Fruit fly (Drosophila melanogaster) whole organism, embryonic: ENCODE data around the gene aop.

ENCODE experiments used
- Adf1 ChIP-seq: fragments of 200-800 bp; sonication (Bioruptor generic); IDR thresholded peaks from 2 replicates; pipeline ENCODE4 v1.3.6; 2022; ENCODE audit warnings: missing biosample characterization, missing genetic modification characterization
- Antp ChIP-seq: fragments of 200-800 bp; sonication (Bioruptor generic); optimal IDR thresholded peaks from 3 replicates; lab custom pipeline; 2016; ENCODE audit warnings: missing biosample characterization, missing genetic modification characterization
- B-H2 ChIP-seq: fragments of 200-800 bp; sonication (Bioruptor generic); optimal IDR thresholded peaks from 2 replicates; lab custom pipeline; 2018; ENCODE audit warnings: missing biosample characterization, mild to moderate bottlenecking, missing genetic modification characterization
- Bdp1 ChIP-seq: fragments of 200-800 bp; sonication (Bioruptor generic); optimal IDR thresholded peaks from 3 replicates; lab custom pipeline; 2016; ENCODE audit warnings: missing biosample characterization, missing genetic modification characterization
- Bgb ChIP-seq: fragments of 200-800 bp; sonication (Bioruptor generic); IDR thresholded peaks from 2 replicates; pipeline ENCODE4 v1.3.6; 2022; ENCODE audit warnings: missing biosample characterization, missing genetic modification characterization; ENCODE audit not compliant: partially characterized antibody
- C15 ChIP-seq: fragments of 200-800 bp; sonication (Bioruptor generic); IDR thresholded peaks from 3 replicates; pipeline ENCODE4 v1.3.6; 2022; ENCODE audit warnings: missing biosample characterization, missing genetic modification characterization
- CG10462 ChIP-seq: fragments of 200-800 bp; sonication (Bioruptor generic); optimal IDR thresholded peaks from 2 replicates; lab custom pipeline; 2016; ENCODE audit warnings: missing biosample characterization, missing genetic modification characterization
- CG11398 ChIP-seq: fragments of 200-800 bp; sonication (Bioruptor generic); optimal IDR thresholded peaks from 2 replicates; lab custom pipeline; 2016; ENCODE audit warnings: missing biosample characterization, missing genetic modification characterization
- CG11456 ChIP-seq: fragments of 200-800 bp; sonication (Bioruptor generic); IDR thresholded peaks from 3 replicates; pipeline ENCODE4 v1.3.6; 2022; ENCODE audit warnings: missing biosample characterization, missing genetic modification characterization
- CG15269 ChIP-seq: fragments of 200-800 bp; sonication (Bioruptor generic); optimal IDR thresholded peaks from 2 replicates; lab custom pipeline; 2018; ENCODE audit warnings: missing biosample characterization, mild to moderate bottlenecking, missing genetic modification characterization, moderate library complexity
- CG15696 ChIP-seq: fragments of 200-800 bp; sonication (Bioruptor generic); optimal IDR thresholded peaks from 2 replicates; lab custom pipeline; 2019; ENCODE audit warnings: missing biosample characterization, mild to moderate bottlenecking, missing genetic modification characterization, moderate library complexity
- CG16813 ChIP-seq: fragments of 200-800 bp; sonication (Bioruptor generic); IDR thresholded peaks from 3 replicates; pipeline ENCODE4 v1.3.6; 2022; ENCODE audit warnings: missing biosample characterization, missing genetic modification characterization; ENCODE audit not compliant: partially characterized antibody
- CG17361 ChIP-seq: fragments of 200-800 bp; sonication (Bioruptor generic); IDR thresholded peaks from 3 replicates; pipeline ENCODE4 v1.3.6; 2022; ENCODE audit warnings: missing biosample characterization, missing genetic modification characterization
- CG18011 ChIP-seq: fragments of 200-800 bp; sonication (Bioruptor generic); optimal IDR thresholded peaks from 2 replicates; lab custom pipeline; 2017; ENCODE audit warnings: missing biosample characterization, missing genetic modification characterization, mild to moderate bottlenecking, moderate library complexity, missing genotype
- CG30403 ChIP-seq: fragments of 200-800 bp; sonication (Bioruptor generic); optimal IDR thresholded peaks from 3 replicates; lab custom pipeline; 2016; ENCODE audit warnings: missing biosample characterization, missing genetic modification characterization
- CG32772 ChIP-seq: fragments of 200-800 bp; sonication (Bioruptor generic); IDR thresholded peaks from 2 replicates; pipeline ENCODE4 v1.3.6; 2022; ENCODE audit warnings: missing biosample characterization, missing genetic modification characterization
- CG4404 ChIP-seq: fragments of 200-800 bp; sonication (Bioruptor generic); IDR thresholded peaks from 2 replicates; pipeline ENCODE4 v1.3.6; 2022; ENCODE audit warnings: missing biosample characterization, missing genetic modification characterization
- CG4730 ChIP-seq: fragments of 200-800 bp; sonication (Bioruptor generic); IDR thresholded peaks from 2 replicates; pipeline ENCODE4 v1.3.6; 2022; ENCODE audit warnings: missing biosample characterization, missing genetic modification characterization
- CG4820 ChIP-seq: fragments of 200-800 bp; sonication (Bioruptor generic); optimal IDR thresholded peaks from 3 replicates; lab custom pipeline; 2016; ENCODE audit warnings: missing biosample characterization, missing genetic modification characterization
- CG6175 ChIP-seq: fragments of 200-800 bp; sonication (Bioruptor generic); IDR thresholded peaks from 3 replicates; pipeline ENCODE4 v1.3.6; 2022; ENCODE audit warnings: missing biosample characterization, missing genetic modification characterization
- CG8089 ChIP-seq: fragments of 200-800 bp; sonication (Bioruptor generic); optimal IDR thresholded peaks from 3 replicates; lab custom pipeline; 2016; ENCODE audit warnings: missing biosample characterization, missing genetic modification characterization
- CG8924 ChIP-seq: fragments of 200-800 bp; optimal IDR thresholded peaks from 3 replicates; lab custom pipeline; 2019; ENCODE audit warnings: missing biosample characterization, mild to moderate bottlenecking, missing genetic modification characterization, moderate library complexity
- CG9437 ChIP-seq: fragments of 200-800 bp; sonication (Bioruptor generic); optimal IDR thresholded peaks from 2 replicates; lab custom pipeline; 2018; ENCODE audit warnings: missing biosample characterization, mild to moderate bottlenecking, missing genetic modification characterization
- CG9609 ChIP-seq: fragments of 200-800 bp; sonication (Bioruptor generic); optimal IDR thresholded peaks from 3 replicates; lab custom pipeline; 2016; ENCODE audit warnings: missing biosample characterization, missing genetic modification characterization
- D19A ChIP-seq: fragments of 200-800 bp; optimal IDR thresholded peaks from 3 replicates; lab custom pipeline; 2019; ENCODE audit warnings: missing biosample characterization, mild to moderate bottlenecking, missing genetic modification characterization, moderate library complexity
- Dad ChIP-seq: fragments of 200-800 bp; sonication (Bioruptor generic); optimal IDR thresholded peaks from 3 replicates; lab custom pipeline; 2016; ENCODE audit warnings: missing biosample characterization, missing genetic modification characterization
- Doc3 ChIP-seq: fragments of 200-800 bp; sonication (Bioruptor generic); IDR thresholded peaks from 3 replicates; pipeline ENCODE4 v1.3.6; 2022; ENCODE audit warnings: missing biosample characterization, missing genetic modification characterization; ENCODE audit not compliant: partially characterized antibody
- Drgx ChIP-seq: fragments of 200-800 bp; sonication (Bioruptor generic); IDR thresholded peaks from 2 replicates; pipeline ENCODE4 v1.3.6; 2022; ENCODE audit warnings: missing biosample characterization, missing genetic modification characterization
- H15 ChIP-seq: fragments of 200-800 bp; sonication (Bioruptor generic); IDR thresholded peaks from 3 replicates; pipeline ENCODE4 v1.3.6; 2022; ENCODE audit warnings: missing biosample characterization, missing genetic modification characterization
- Hmr ChIP-seq: fragments of 200-800 bp; sonication (Bioruptor generic); optimal IDR thresholded peaks from 3 replicates; lab custom pipeline; 2017; ENCODE audit warnings: mild to moderate bottlenecking, missing biosample characterization, missing genetic modification reagents, missing genetic modification characterization
- Lhr ChIP-seq: fragments of 200-800 bp; sonication (Bioruptor generic); optimal IDR thresholded peaks from 3 replicates; lab custom pipeline; 2017; ENCODE audit warnings: mild to moderate bottlenecking, missing biosample characterization, missing genetic modification reagents, missing genetic modification characterization
- Opbp ChIP-seq: fragments of 200-800 bp; sonication (Bioruptor generic); IDR thresholded peaks from 3 replicates; pipeline ENCODE4 v1.3.6; 2022; ENCODE audit warnings: missing biosample characterization, missing genetic modification characterization; ENCODE audit not compliant: partially characterized antibody
- Sox102F ChIP-seq: fragments of 200-800 bp; sonication (Bioruptor generic); optimal IDR thresholded peaks from 2 replicates; lab custom pipeline; 2018; ENCODE audit warnings: missing biosample characterization, mild to moderate bottlenecking, missing genetic modification characterization, moderate library complexity
- Vsx1 ChIP-seq: fragments of 200-800 bp; sonication (Bioruptor generic); optimal IDR thresholded peaks from 2 replicates; lab custom pipeline; 2017; ENCODE audit warnings: missing biosample characterization, mild to moderate bottlenecking, missing genetic modification characterization, missing genetic modification reagents
- chif ChIP-seq, 2 experiments: fragments of 200-800 bp; sonication (Bioruptor generic); optimal IDR thresholded peaks; 3 replicates each; lab custom pipeline; 2016; ENCODE audit warnings: missing biosample characterization in 2 of 2, missing genetic modification characterization in 2 of 2
- da ChIP-seq: fragments of 200-800 bp; sonication (Bioruptor generic); optimal IDR thresholded peaks from 2 replicates; lab custom pipeline; 2016; ENCODE audit warnings: missing biosample characterization, missing genetic modification characterization
- eyg ChIP-seq: fragments of 200-800 bp; sonication (Bioruptor generic); optimal IDR thresholded peaks from 3 replicates; lab custom pipeline; 2016; ENCODE audit warnings: missing biosample characterization, missing genetic modification characterization
- fd102C ChIP-seq: fragments of 200-800 bp; sonication (Bioruptor generic); optimal IDR thresholded peaks from 2 replicates; lab custom pipeline; 2018; ENCODE audit warnings: missing biosample characterization, mild to moderate bottlenecking, missing genetic modification characterization, moderate library complexity
- gsb ChIP-seq: fragments of 200-800 bp; sonication (Bioruptor generic); IDR thresholded peaks from 2 replicates; pipeline ENCODE4 v1.3.6; 2022; ENCODE audit warnings: missing biosample characterization, missing genetic modification characterization
- kah ChIP-seq: fragments of 200-800 bp; sonication (Bioruptor generic); optimal IDR thresholded peaks from 2 replicates; lab custom pipeline; 2018; ENCODE audit warnings: missing biosample characterization, mild to moderate bottlenecking, missing genetic modification characterization
- mld ChIP-seq: fragments of 200-800 bp; sonication (Bioruptor generic); IDR thresholded peaks from 3 replicates; pipeline ENCODE4 v1.3.6; 2022; ENCODE audit warnings: missing biosample characterization, missing genetic modification characterization; ENCODE audit not compliant: partially characterized antibody
- nmo ChIP-seq: fragments of 200-800 bp; sonication (Bioruptor generic); optimal IDR thresholded peaks from 2 replicates; lab custom pipeline; 2018; ENCODE audit warnings: missing biosample characterization, mild to moderate bottlenecking, missing genetic modification characterization, moderate library complexity
- nom ChIP-seq: fragments of 200-800 bp; sonication (Bioruptor generic); optimal IDR thresholded peaks from 2 replicates; lab custom pipeline; 2017; ENCODE audit warnings: missing biosample characterization, missing genetic modification characterization, mild to moderate bottlenecking, moderate library complexity, missing genetic modification reagents
- oc ChIP-seq: fragments of 200-800 bp; sonication (Bioruptor generic); optimal IDR thresholded peaks from 2 replicates; lab custom pipeline; 2018; ENCODE audit warnings: missing biosample characterization, mild to moderate bottlenecking, missing genetic modification characterization, moderate library complexity
- onecut ChIP-seq: fragments of 200-800 bp; sonication (Bioruptor generic); IDR thresholded peaks from 2 replicates; pipeline ENCODE4 v1.3.6; 2022; ENCODE audit warnings: missing biosample characterization, missing genetic modification characterization
- prd ChIP-seq, 3 experiments: fragments of >200 bp in 2 of 3; fragments of 200-800 bp in 1 of 3; sonication (Bioruptor generic) in 1 of 3; optimal IDR thresholded peaks in 2 of 3; IDR thresholded peaks in 1 of 3; 2 replicates in 2 of 3; 3 replicates in 1 of 3; pipeline versions ENCODE4 v1.3.6 to Lab custom; 2017 to 2022; ENCODE audit warnings: missing biosample characterization in 1 of 3, missing genetic modification characterization in 1 of 3
- repo ChIP-seq: fragments of 200-800 bp; sonication (Bioruptor generic); optimal IDR thresholded peaks from 2 replicates; lab custom pipeline; 2016; ENCODE audit warnings: missing biosample characterization, missing genetic modification characterization
- sens ChIP-seq: fragments of 200-800 bp; sonication (Bioruptor generic); peaks from one replicate; lab custom pipeline; 2016; ENCODE audit warnings: missing biosample characterization, missing genetic modification characterization
- sima ChIP-seq: fragments of 200-800 bp; sonication (Bioruptor generic); optimal IDR thresholded peaks from 2 replicates; lab custom pipeline; 2016; ENCODE audit warnings: missing biosample characterization, missing genetic modification characterization
- zfh2 ChIP-seq: fragments of 200-800 bp; sonication (Bioruptor generic); optimal IDR thresholded peaks from 2 replicates; lab custom pipeline; 2016; ENCODE audit warnings: missing biosample characterization, missing genetic modification characterization

Gene aop

DNA sequence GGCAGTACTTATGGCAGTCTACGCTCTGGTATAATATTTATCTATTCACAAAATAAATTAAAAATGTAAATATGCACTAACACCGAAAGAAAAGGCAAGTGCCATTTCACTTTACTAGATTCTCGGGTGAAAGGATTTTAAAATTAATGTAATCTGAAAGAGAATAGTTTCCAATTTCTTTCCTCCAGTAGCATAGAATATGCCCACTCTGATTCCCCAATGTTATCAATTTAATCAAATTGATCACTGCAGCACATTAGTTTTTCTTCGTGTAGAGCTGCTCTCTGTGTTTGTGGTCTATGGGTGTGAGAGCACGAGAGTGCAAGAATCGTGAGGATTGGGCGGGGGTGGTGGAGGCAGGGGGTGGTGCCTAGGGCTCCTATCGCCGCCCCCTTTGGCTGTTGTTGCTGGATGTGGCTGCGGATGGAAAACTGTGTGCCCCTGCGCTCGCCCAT lies 22.6 kb upstream of the aop start (continued):
- TF ChIP-seq Vsx1 (peak; percentile 82), CG4730 (peak; percentile 33; the same call in 1 of the 2 replicates), mld (GFP tag; lab: Robert Waterston, UW) (no peak), CG32772 (GFP tag; lab: Robert Waterston, UW) (peak; percentile 67; the same call in 1 of the 2 replicates), chif (GFP tag; optimal IDR thresholded peaks at IDR 0.05; lab: Kevin White, UChicago) (peak; percentile 84), onecut (GFP tag; lab: Robert Waterston, UW) (peak; percentile 71), Bdp1 (peak; percentile 29), CG11456 (0 out of 3 replicates have a peak, but pooled peaks have one; percentile 18), CG4820 (peak; percentile 86), CG8924 (tag; lab: Kevin White, UChicago) (peak; percentile 87), eyg (peak; percentile 31), Adf1 (GFP tag; lab: Robert Waterston, UW) (no peak), prd (optimal IDR thresholded peaks at IDR 0.05; lab: Kevin White, UChicago) (no peak), prd (GFP tag; IDR thresholded peaks at IDR 0.05; lab: Robert Waterston, UW) (peak; percentile 80), Hmr (peak; percentile 45), CG16813 (GFP tag; lab: Robert Waterston, UW) (no peak), CG6175 (no peak), CG15696 (tag; lab: Kevin White, UChicago) (peak; percentile 83), B-H2 (GFP tag; lab: Kevin White, UChicago) (no peak), Antp (GFP tag; lab: Kevin White, UChicago) (peak; percentile 54), sima (GFP tag; lab: Kevin White, UChicago) (no peak), nom (GFP tag; lab: Kevin White, UChicago) (no peak), Dad (GFP tag; lab: Kevin White, UChicago) (peak; percentile 59), repo (peak; percentile 50), D19A (tag; lab: Kevin White, UChicago) (peak; percentile 85), CG17361 (GFP tag; lab: Robert Waterston, UW) (no peak; the same call in 2 of the 3 replicates), CG9609 (peak; percentile 44), Doc3 (no peak), C15 (GFP tag; lab: Robert Waterston, UW) (no peak), CG8089 (peak; percentile 70), sens (GFP tag; lab: Kevin White, UChicago) (peak; percentile 98), Bgb (GFP tag; lab: Robert Waterston, UW) (no peak), fd102C (GFP tag; lab: Kevin White, UChicago) (peak; percentile 26), Drgx (peak; percentile 88), zfh2 (no peak), CG10462 (GFP tag; lab: Kevin White, UChicago) (peak; percentile 74), da (GFP tag; lab: Kevin White, UChicago) (no peak), Opbp (GFP tag; lab: Robert Waterston, UW) (no peak), gsb (no peak), kah (GFP tag; lab: Kevin White, UChicago) (peak; percentile 21), nmo (GFP tag; lab: Kevin White, UChicago) (peak; percentile 94), oc (peak; percentile 88), CG18011 (no peak), Lhr (GFP tag; lab: Kevin White, UChicago) (peak; percentile 86), CG30403 (peak; percentile 87), Sox102F (GFP tag; lab: Kevin White, UChicago) (peak; percentile 86), H15 (peak; percentile 32; the same call in 2 of the 3 replicates), CG4404 (GFP tag; lab: Robert Waterston, UW) (peak; percentile 59), CG9437 (GFP tag; lab: Kevin White, UChicago) (peak; percentile 70), CG15269 (peak; percentile 50), CG11398 (GFP tag; lab: Kevin White, UChicago) (peak; percentile 55)
